Worm (Caenorhabditis elegans) whole organism, mixed stage, embryonic: ENCODE data around the gene K01A11.3.

Experiments
- elt-1 ChIP-seq: sonication (generic microtip); optimal IDR thresholded peaks from 2 replicates; lab custom pipeline; 2017; ENCODE audit warnings: missing genetic modification characterization, mild to moderate bottlenecking, missing compliant biosample characterization, antibody characterized with exemption, moderate library complexity, borderline replicate concordance; ENCODE audit not compliant: insufficient read depth
- elt-3 ChIP-seq: fragments of 150-350 bp; optimal IDR thresholded peaks from 2 replicates; lab custom pipeline; 2014; ENCODE audit warnings: missing biosample characterization, missing genetic modification characterization
- flh-1 ChIP-seq: fragments of 200-800 bp; sonication (Bioruptor generic); optimal IDR thresholded peaks from 2 replicates; lab custom pipeline; 2018; ENCODE audit warnings: mild to moderate bottlenecking, missing genetic modification characterization, moderate library complexity, missing compliant biosample characterization
- lsy-2 ChIP-seq: fragments of 150-350 bp; optimal IDR thresholded peaks from 2 replicates; lab custom pipeline; 2014; ENCODE audit warnings: missing biosample characterization, missing genetic modification characterization
- nhr-12 ChIP-seq: fragments of 150-350 bp; optimal IDR thresholded peaks from 2 replicates; lab custom pipeline; 2014; ENCODE audit warnings: missing biosample characterization, missing genetic modification characterization
- nhr-76 ChIP-seq: sonication (generic microtip); optimal IDR thresholded peaks from 2 replicates; lab custom pipeline; 2017; ENCODE audit warnings: missing biosample characterization, missing genetic modification characterization
- snpc-4 ChIP-seq: fragments of 150-350 bp; optimal IDR thresholded peaks from 2 replicates; lab custom pipeline; 2014; ENCODE audit warnings: missing biosample characterization, missing genetic modification characterization
- ztf-11 ChIP-seq: fragments of 150-350 bp; optimal IDR thresholded peaks from 2 replicates; lab custom pipeline; 2014; ENCODE audit warnings: missing biosample characterization, missing genetic modification characterization

- TF ChIP-seq snpc-4 (tag; lab: Kevin White, UChicago) (no peak), elt-1 (no peak), ztf-11 (tag; lab: Kevin White, UChicago) (no peak), flh-1 (GFP tag; lab: Kevin White, UChicago) (no peak), elt-3 (tag; lab: Kevin White, UChicago) (no peak), nhr-12 (tag; lab: Kevin White, UChicago) (no peak), lsy-2 (tag; lab: Kevin White, UChicago) (no peak), nhr-76 (tag; lab: Kevin White, UChicago) (no peak)
Observed at ce11 chrIII:3397678-3398077, 54.7 kb downstream of the K01A11.3 start, which contains the start of gene clpf-1.
